Worm (Caenorhabditis elegans) whole organism, late embryonic: Measurements from ENCODE around the gene srh-75.

Experiments
- C08G9.2 ChIP-seq: sonication (generic microtip); optimal IDR thresholded peaks from 2 replicates; lab custom pipeline; 2016; ENCODE audit warnings: mild to moderate bottlenecking, missing genetic modification characterization, moderate library complexity, missing compliant biosample characterization
- C38D4.7 ChIP-seq: fragments of 200-800 bp; sonication (Bioruptor generic); optimal IDR thresholded peaks from 2 replicates; lab custom pipeline; 2018; ENCODE audit warnings: mild to moderate bottlenecking, missing genetic modification characterization, moderate library complexity, missing compliant biosample characterization
- F13H6.1 ChIP-seq: sonication (generic microtip); optimal IDR thresholded peaks from 2 replicates; lab custom pipeline; 2016; ENCODE audit warnings: missing genetic modification characterization, missing compliant biosample characterization
- K02D7.2 ChIP-seq: sonication (generic microtip); optimal IDR thresholded peaks from 2 replicates; lab custom pipeline; 2017; ENCODE audit warnings: mild to moderate bottlenecking, missing genetic modification characterization, missing compliant biosample characterization
- K09A11.1 ChIP-seq: sonication (generic microtip); optimal IDR thresholded peaks from 2 replicates; lab custom pipeline; 2017; ENCODE audit warnings: antibody characterized with exemption, mild to moderate bottlenecking, missing genetic modification characterization, missing compliant biosample characterization; ENCODE audit not compliant: insufficient read depth
- T23F11.4 ChIP-seq: fragments of 200-800 bp; sonication (Bioruptor generic); optimal IDR thresholded peaks from 2 replicates; lab custom pipeline; 2018; ENCODE audit warnings: mild to moderate bottlenecking, missing genetic modification characterization, missing compliant biosample characterization
- Y22D7AL.16 ChIP-seq: sonication (generic microtip); optimal IDR thresholded peaks from 2 replicates; lab custom pipeline; 2016; ENCODE audit warnings: missing genetic modification characterization, missing compliant biosample characterization
- ahr-1 ChIP-seq: sonication (generic microtip); optimal IDR thresholded peaks from 2 replicates; lab custom pipeline; 2016; ENCODE audit warnings: missing genetic modification characterization, missing compliant biosample characterization
- ama-1 ChIP-seq: fragments of 150-350 bp; optimal IDR thresholded peaks from 2 replicates; lab custom pipeline; 2014
- ceh-14 ChIP-seq: sonication (generic microtip); optimal IDR thresholded peaks from 2 replicates; lab custom pipeline; 2016; ENCODE audit warnings: missing genotype, missing genetic modification characterization, missing compliant biosample characterization
- ceh-18 ChIP-seq: sonication (generic microtip); optimal IDR thresholded peaks from 2 replicates; lab custom pipeline; 2016; ENCODE audit warnings: missing genetic modification characterization, missing compliant biosample characterization
- ceh-19 ChIP-seq: fragments of 200-800 bp; sonication (Bioruptor generic); optimal IDR thresholded peaks from 2 replicates; lab custom pipeline; 2018; ENCODE audit warnings: mild to moderate bottlenecking, missing genetic modification characterization, missing compliant biosample characterization
- ceh-24 ChIP-seq: sonication (generic microtip); optimal IDR thresholded peaks from 2 replicates; lab custom pipeline; 2016; ENCODE audit warnings: mild to moderate bottlenecking, missing genetic modification characterization, missing compliant biosample characterization
- ceh-30 ChIP-seq: fragments of 150-350 bp; optimal IDR thresholded peaks from 2 replicates; lab custom pipeline; 2014; ENCODE audit warnings: missing biosample characterization, missing genetic modification characterization
- ceh-31 ChIP-seq: sonication (generic microtip); optimal IDR thresholded peaks from 2 replicates; lab custom pipeline; 2016; ENCODE audit warnings: missing genetic modification characterization, missing compliant biosample characterization
- ceh-34 ChIP-seq: sonication (generic microtip); optimal IDR thresholded peaks from 2 replicates; lab custom pipeline; 2016; ENCODE audit warnings: mild to moderate bottlenecking, missing genetic modification characterization, missing compliant biosample characterization
- ceh-48 ChIP-seq: sonication (generic microtip); optimal IDR thresholded peaks from 2 replicates; lab custom pipeline; 2016; ENCODE audit warnings: missing genetic modification characterization, inconsistent platforms, missing compliant biosample characterization
- ceh-9 ChIP-seq: sonication (generic microtip); optimal IDR thresholded peaks from 2 replicates; lab custom pipeline; 2016; ENCODE audit warnings: mild to moderate bottlenecking, missing genetic modification characterization, inconsistent platforms, missing compliant biosample characterization
- dmd-4 ChIP-seq: sonication (generic microtip); optimal IDR thresholded peaks from 2 replicates; lab custom pipeline; 2016; ENCODE audit warnings: borderline replicate concordance, missing genetic modification characterization, missing compliant biosample characterization
- ets-4 ChIP-seq: sonication (generic microtip); optimal IDR thresholded peaks from 2 replicates; lab custom pipeline; 2016; ENCODE audit warnings: missing genetic modification characterization, missing compliant biosample characterization
- eyg-1 ChIP-seq: sonication (generic microtip); optimal IDR thresholded peaks from 2 replicates; lab custom pipeline; 2016; ENCODE audit warnings: missing genotype, missing genetic modification characterization, missing compliant biosample characterization
- fkh-10 ChIP-seq: fragments of 150-350 bp; optimal IDR thresholded peaks from 2 replicates; lab custom pipeline; 2014; ENCODE audit warnings: missing biosample characterization, missing genetic modification reagents, missing genetic modification characterization
- gmeb-2 ChIP-seq: sonication (generic microtip); optimal IDR thresholded peaks from 2 replicates; lab custom pipeline; 2016; ENCODE audit warnings: missing genetic modification characterization, inconsistent platforms, missing compliant biosample characterization
- hlh-13 ChIP-seq: fragments of 200-800 bp; sonication (Bioruptor generic); optimal IDR thresholded peaks from 2 replicates; lab custom pipeline; 2018; ENCODE audit warnings: mild to moderate bottlenecking, missing genetic modification characterization, missing compliant biosample characterization
- hlh-30 ChIP-seq: sonication (generic microtip); optimal IDR thresholded peaks from 2 replicates; lab custom pipeline; 2017; ENCODE audit warnings: antibody characterized with exemption, missing genetic modification characterization, missing compliant biosample characterization; ENCODE audit not compliant: insufficient read depth
- lim-6 ChIP-seq: sonication (generic microtip); optimal IDR thresholded peaks from 2 replicates; lab custom pipeline; 2016; ENCODE audit warnings: missing genetic modification characterization, missing compliant biosample characterization
- lin-11 ChIP-seq: fragments of 200-800 bp; sonication (Bioruptor generic); optimal IDR thresholded peaks from 2 replicates; lab custom pipeline; 2018; ENCODE audit warnings: mild to moderate bottlenecking, missing genetic modification characterization, missing compliant biosample characterization
- mec-3 ChIP-seq: sonication (generic microtip); optimal IDR thresholded peaks from 2 replicates; lab custom pipeline; 2016; ENCODE audit warnings: borderline replicate concordance, missing genetic modification characterization, missing compliant biosample characterization
- nfya-1 ChIP-seq: sonication (generic microtip); optimal IDR thresholded peaks from 2 replicates; lab custom pipeline; 2017; ENCODE audit warnings: missing genetic modification characterization, mild to moderate bottlenecking, missing compliant biosample characterization, antibody characterized with exemption, moderate library complexity
- nhr-11 ChIP-seq: fragments of 150-350 bp; optimal IDR thresholded peaks from 2 replicates; lab custom pipeline; 2014; ENCODE audit warnings: missing biosample characterization, missing genetic modification characterization
- nhr-232 ChIP-seq: sonication (generic microtip); optimal IDR thresholded peaks from 2 replicates; lab custom pipeline; 2016; ENCODE audit warnings: missing genetic modification characterization, missing compliant biosample characterization
- odd-2 ChIP-seq: sonication (generic microtip); optimal IDR thresholded peaks from 2 replicates; lab custom pipeline; 2017; ENCODE audit warnings: antibody characterized with exemption, mild to moderate bottlenecking, missing genetic modification characterization, missing compliant biosample characterization
- pat-9 ChIP-seq: fragments of 200-800 bp; sonication (Bioruptor generic); optimal IDR thresholded peaks from 2 replicates; lab custom pipeline; 2018; ENCODE audit warnings: mild to moderate bottlenecking, missing genetic modification characterization, moderate library complexity, missing compliant biosample characterization
- pax-1 ChIP-seq: fragments of 150-350 bp; optimal IDR thresholded peaks from 2 replicates; lab custom pipeline; 2014; ENCODE audit warnings: missing biosample characterization, missing genetic modification characterization
- pqm-1 ChIP-seq: sonication (generic microtip); optimal IDR thresholded peaks from 2 replicates; lab custom pipeline; 2016; ENCODE audit warnings: missing genetic modification characterization, missing compliant biosample characterization
- ref-2 ChIP-seq: sonication (generic microtip); optimal IDR thresholded peaks from 2 replicates; lab custom pipeline; 2016; ENCODE audit warnings: missing genetic modification characterization, missing compliant biosample characterization
- rnt-1 ChIP-seq: sonication (generic microtip); optimal IDR thresholded peaks from 2 replicates; lab custom pipeline; 2016; ENCODE audit warnings: missing genetic modification characterization, missing compliant biosample characterization
- sdc-2 ChIP-seq: sonication (generic microtip); optimal IDR thresholded peaks from 2 replicates; lab custom pipeline; 2016; ENCODE audit warnings: missing genotype, missing genetic modification characterization, missing compliant biosample characterization
- syd-9 ChIP-seq: sonication (generic microtip); optimal IDR thresholded peaks from 2 replicates; lab custom pipeline; 2016; ENCODE audit warnings: mild to moderate bottlenecking, missing genetic modification characterization, moderate library complexity, missing compliant biosample characterization
- tbx-2 ChIP-seq: sonication (generic microtip); optimal IDR thresholded peaks from 2 replicates; lab custom pipeline; 2016; ENCODE audit warnings: missing genetic modification characterization, missing compliant biosample characterization
- tbx-7 ChIP-seq: sonication (generic microtip); optimal IDR thresholded peaks from 2 replicates; lab custom pipeline; 2016; ENCODE audit warnings: missing genotype, missing genetic modification characterization, missing compliant biosample characterization
- unc-42 ChIP-seq: sonication (generic microtip); optimal IDR thresholded peaks from 2 replicates; lab custom pipeline; 2016; ENCODE audit warnings: missing genotype, missing genetic modification characterization, missing compliant biosample characterization
- unc-55 ChIP-seq: sonication (generic microtip); optimal IDR thresholded peaks from 2 replicates; lab custom pipeline; 2017; ENCODE audit warnings: missing biosample characterization, missing genetic modification reagents, missing genetic modification characterization
- unc-86 ChIP-seq: sonication (generic microtip); optimal IDR thresholded peaks from 2 replicates; lab custom pipeline; 2016; ENCODE audit warnings: missing genetic modification characterization, missing compliant biosample characterization
- zip-5 ChIP-seq: sonication (generic microtip); optimal IDR thresholded peaks from 2 replicates; lab custom pipeline; 2016; ENCODE audit warnings: missing genetic modification characterization, missing compliant biosample characterization
- ztf-16 ChIP-seq: sonication (generic microtip); optimal IDR thresholded peaks from 2 replicates; lab custom pipeline; 2017; ENCODE audit warnings: missing genetic modification characterization, missing compliant biosample characterization

The srh-75 gene

ce11 chrV:11014758-11015157 is 42.2 kb downstream of the srh-75 start:
- TF ChIP-seq sdc-2 (tag; lab: Kevin White, UChicago): no peak
- TF ChIP-seq T23F11.4 (GFP tag; lab: Kevin White, UChicago): no peak
- TF ChIP-seq hlh-13 (GFP tag; lab: Kevin White, UChicago): no peak
- no peak for TF ChIP-seq ceh-14 (tag; lab: Kevin White, UChicago)
- no peak for TF ChIP-seq odd-2 (tag; lab: Kevin White, UChicago)
- TF ChIP-seq tbx-2 (tag; lab: Kevin White, UChicago): no peak
- no peak for TF ChIP-seq gmeb-2
- TF ChIP-seq ama-1 (lab: Kevin White, UChicago): no peak
- TF ChIP-seq nhr-232 (tag; lab: Kevin White, UChicago): no peak
- no peak for TF ChIP-seq ceh-19 (GFP tag; lab: Kevin White, UChicago)
- no peak for TF ChIP-seq ahr-1 (tag; lab: Kevin White, UChicago)
- no peak for TF ChIP-seq F13H6.1 (tag; lab: Kevin White, UChicago)
- TF ChIP-seq ceh-9: no peak
- no peak for TF ChIP-seq pax-1 (tag; lab: Kevin White, UChicago)

- no peak for TF ChIP-seq F13H6.1 (tag; lab: Kevin White, UChicago)
- no peak for TF ChIP-seq syd-9
- no peak for TF ChIP-seq ceh-9
- no peak for TF ChIP-seq tbx-2 (tag; lab: Kevin White, UChicago)
- no peak for TF ChIP-seq hlh-30 (tag; lab: Kevin White, UChicago)
- no peak for TF ChIP-seq dmd-4 (tag; lab: Kevin White, UChicago)
- no peak for TF ChIP-seq lim-6
- TF ChIP-seq rnt-1 (tag; lab: Kevin White, UChicago): no peak
- no peak for TF ChIP-seq ets-4
- TF ChIP-seq lin-11: no peak
- TF ChIP-seq ceh-14 (tag; lab: Kevin White, UChicago): no peak
- TF ChIP-seq fkh-10 (GFP tag; lab: Kevin White, UChicago): no peak
- TF ChIP-seq ama-1 (lab: Kevin White, UChicago): no peak
- TF ChIP-seq Y22D7AL.16 (tag; lab: Kevin White, UChicago): no peak
- no peak for TF ChIP-seq unc-86 (tag; lab: Kevin White, UChicago)
- TF ChIP-seq K02D7.2 (tag; lab: Kevin White, UChicago): no peak
Measured at ce11 chrV:11013179-11013578, 43.8 kb downstream of the srh-75 start.

- TF ChIP-seq T23F11.4 (GFP tag; lab: Kevin White, UChicago): no peak
- TF ChIP-seq unc-55 (GFP tag; lab: Kevin White, UChicago): no peak
- no peak for TF ChIP-seq tbx-2 (tag; lab: Kevin White, UChicago)
- no peak for TF ChIP-seq zip-5 (tag; lab: Kevin White, UChicago)
- TF ChIP-seq pqm-1 (tag; lab: Kevin White, UChicago): no peak
- TF ChIP-seq ceh-34 (tag; lab: Kevin White, UChicago): no peak
- TF ChIP-seq ceh-19 (GFP tag; lab: Kevin White, UChicago): no peak
- no peak for TF ChIP-seq ceh-18 (tag; lab: Kevin White, UChicago)
- TF ChIP-seq pat-9: no peak
Measured at ce11 chrV:11012419-11012818, 44.5 kb downstream of the srh-75 start, which contains the start of gene C13G3.1. Gene C13G3.1, minus strand, starts transcription at chrV:11012465.

ce11 chrV:11011807-11012206 is 45.1 kb downstream of the srh-75 start:
- TF ChIP-seq nhr-232 (tag; lab: Kevin White, UChicago) (no peak), gmeb-2 (no peak), zip-5 (tag; lab: Kevin White, UChicago) (no peak), mec-3 (no peak), dmd-4 (tag; lab: Kevin White, UChicago) (no peak), K09A11.1 (tag; lab: Kevin White, UChicago) (no peak), ztf-16 (tag; lab: Kevin White, UChicago) (no peak), pat-9 (no peak)

- no peak for TF ChIP-seq C08G9.2 (tag; lab: Kevin White, UChicago)
- TF ChIP-seq unc-42 (tag; lab: Kevin White, UChicago): no peak
- no peak for TF ChIP-seq ceh-30 (tag; lab: Kevin White, UChicago)
- TF ChIP-seq zip-5 (tag; lab: Kevin White, UChicago): no peak
- TF ChIP-seq nfya-1 (tag; lab: Kevin White, UChicago): no peak
- no peak for TF ChIP-seq eyg-1 (tag; lab: Kevin White, UChicago)
- TF ChIP-seq ceh-48 (tag; lab: Kevin White, UChicago): no peak
- TF ChIP-seq ceh-31: no peak
- no peak for TF ChIP-seq ref-2 (tag; lab: Kevin White, UChicago)
- no peak for TF ChIP-seq tbx-7
- no peak for TF ChIP-seq unc-86 (tag; lab: Kevin White, UChicago)
- no peak for TF ChIP-seq ceh-24
- TF ChIP-seq ceh-19 (GFP tag; lab: Kevin White, UChicago): no peak
- TF ChIP-seq nhr-11: no peak
- no peak for TF ChIP-seq C38D4.7
Measured at ce11 chrV:11010768-11011167, 46.2 kb downstream of the srh-75 start.
